Worm (Caenorhabditis elegans): ENCODE results near the gene thk-1.
"Not testable (repeated sequence)": the region's sequence is repeated elsewhere in the genome, so short reads cannot be mapped to it uniquely, and the experiment has no call there.

Gene thk-1

DNA sequence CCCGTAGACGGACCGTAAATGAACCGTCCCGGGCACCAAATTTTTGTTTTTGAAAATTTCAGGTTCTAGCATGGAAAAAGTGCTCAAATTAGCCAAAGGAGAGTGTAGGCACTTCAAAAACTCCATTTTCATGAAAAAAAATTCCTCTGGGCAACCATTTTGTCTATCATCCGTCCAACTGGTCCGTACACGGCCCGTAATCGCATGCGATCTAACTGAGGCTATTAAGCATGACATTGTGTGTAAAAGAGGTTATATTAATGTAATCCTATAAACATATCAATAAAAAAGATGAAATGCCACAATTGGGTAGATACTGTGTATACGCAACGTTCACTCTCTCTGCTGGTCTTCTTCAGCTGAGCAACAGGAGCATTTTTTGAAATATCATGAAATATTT lies 41.3 kb upstream of the thk-1 start, which contains the start of gene R09E10.1:
Gene R09E10.1 (minus strand): TSS at position 101 of the 400 bp plus-strand sequence.
- TF ChIP-seq dve-1 (tag; optimal IDR thresholded peaks at IDR 0.05; ENCODE audit: insufficient read depth); skn-1 (tag; optimal IDR thresholded peaks at IDR 0.05); cey-2 (tag; optimal IDR thresholded peaks at IDR 0.05; ENCODE audit: borderline replicate concordance, insufficient read depth): not testable (repeated sequence)

DNA sequence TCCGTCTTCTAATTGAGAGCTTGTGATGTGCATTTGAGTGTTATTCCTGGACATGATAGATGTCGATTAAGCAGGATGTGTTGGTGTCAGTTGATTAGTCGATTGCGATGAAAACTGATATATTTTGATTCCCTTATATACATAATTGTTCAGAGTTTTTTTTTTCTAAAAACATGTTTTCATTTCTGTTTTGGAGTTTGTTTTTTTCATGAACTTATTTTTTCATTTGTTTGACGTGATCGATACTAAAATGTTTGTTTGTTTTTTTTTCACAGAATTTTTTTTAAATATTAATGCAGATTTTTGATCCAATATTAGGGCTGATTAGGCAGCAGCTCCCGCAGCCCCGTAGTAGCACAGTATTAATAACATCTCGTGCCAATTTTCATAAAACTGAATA lies 36.8 kb upstream of the thk-1 start, which contains the start of gene R09E10.2:
Gene R09E10.2 (minus strand): TSS at position 101 of the 400 bp plus-strand sequence.
- TF ChIP-seq dve-1 (tag; optimal IDR thresholded peaks at IDR 0.05; ENCODE audit: insufficient read depth) (no peak), unc-62 (GFP tag; optimal IDR thresholded peaks at IDR 0.05 in 1 of 2) (peak in 1 of 2 experiments; percentile 38), unc-62 (tag; optimal IDR thresholded peaks at IDR 0.05) (no peak)

DNA sequence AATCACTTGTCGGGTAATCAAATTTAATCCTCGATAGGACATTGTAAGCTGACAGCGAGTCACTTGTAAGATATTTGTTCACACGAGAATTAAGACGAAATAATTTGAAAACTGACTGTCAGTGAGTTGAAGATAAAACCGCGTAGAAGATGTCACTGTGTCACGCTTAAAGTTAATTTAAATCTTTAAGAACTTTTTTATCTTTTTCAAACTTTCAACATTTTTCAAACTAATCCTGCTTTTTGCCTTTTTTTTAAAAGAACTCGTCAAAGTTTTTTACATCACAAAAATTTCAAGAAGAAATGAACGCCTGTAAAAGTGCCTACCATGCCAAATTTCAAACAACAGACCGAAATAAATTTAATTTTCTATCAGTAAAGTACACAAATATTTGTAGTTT lies 32.2 kb upstream of the thk-1 start, which contains the start of gene acs-18:
Gene acs-18 (minus strand): TSS at position 101 of the 400 bp plus-strand sequence.
- TF ChIP-seq nhr-11 (tag; optimal IDR thresholded peaks at IDR 0.05), result no peak
- no peak for TF ChIP-seq nhr-42 (GFP tag; IDR thresholded peaks at IDR 0.05)
- no peak for TF ChIP-seq mxl-2 (GFP tag; conservative IDR thresholded peaks at IDR 0.05)
- no peak for TF ChIP-seq hif-1 (tag; optimal IDR thresholded peaks at IDR 0.05)
- no peak for TF ChIP-seq nhr-10 (tag; optimal IDR thresholded peaks at IDR 0.05)
- no peak for TF ChIP-seq dpl-1 (GFP tag; optimal IDR thresholded peaks at IDR 0.05)
- no peak for TF ChIP-seq madf-9 (GFP tag; conservative IDR thresholded peaks at IDR 0.05)
- TF ChIP-seq ztf-7 (tag; optimal IDR thresholded peaks at IDR 0.05), result no peak
- no peak for TF ChIP-seq ZK337.2 (GFP tag; IDR thresholded peaks at IDR 0.05)
- TF ChIP-seq lim-7 (GFP tag; IDR thresholded peaks at IDR 0.05), result no peak
- no peak for TF ChIP-seq nhr-41 (GFP tag; IDR thresholded peaks at IDR 0.05)
- TF ChIP-seq spr-3 (GFP tag; optimal IDR thresholded peaks at IDR 0.05), result no peak
- no peak for TF ChIP-seq lir-3 (tag; optimal IDR thresholded peaks at IDR 0.05)
- TF ChIP-seq nhr-237 (tag; optimal IDR thresholded peaks at IDR 0.05), result no peak
- TF ChIP-seq ZK546.5 (tag; optimal IDR thresholded peaks at IDR 0.05), result no peak
- TF ChIP-seq pqm-1 (tag; optimal IDR thresholded peaks at IDR 0.05), result no peak
- TF ChIP-seq sdz-12 (GFP tag; optimal IDR thresholded peaks at IDR 0.05), result no peak

DNA sequence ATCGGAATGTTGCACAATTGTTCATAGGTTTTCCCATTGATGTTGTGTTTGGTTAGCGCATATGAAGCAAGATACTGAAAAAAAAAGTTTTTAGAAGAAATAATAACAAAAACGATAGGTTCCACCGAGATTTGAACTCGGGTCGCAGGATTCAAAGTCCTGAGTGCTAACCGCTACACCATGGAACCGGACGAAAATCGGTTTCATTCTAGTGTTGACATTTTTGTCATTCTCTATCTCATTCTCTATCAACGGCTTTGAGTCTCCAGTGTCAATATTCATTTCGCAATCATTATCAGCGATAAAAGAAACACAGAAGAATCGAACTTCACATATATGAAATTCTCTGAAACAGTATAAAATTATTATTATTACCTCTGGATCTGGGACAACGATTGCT lies 29.7 kb upstream of the thk-1 start:
- peak; percentile 24; the same call in 1 of the 2 replicates for TF ChIP-seq T26A8.4 (GFP tag; IDR thresholded peaks at IDR 0.05)
- no peak for TF ChIP-seq T20F7.1 (GFP tag; optimal IDR thresholded peaks at IDR 0.05)
- no peak for TF ChIP-seq R02D3.7 (tag; optimal IDR thresholded peaks at IDR 0.05)
- TF ChIP-seq pha-4 (GFP tag; IDR thresholded peaks at IDR 0.05), result no peak
- TF ChIP-seq pha-4 (tag; optimal IDR thresholded peaks at IDR 0.05), result no peak
- TF ChIP-seq gei-8 (GFP tag; optimal IDR thresholded peaks at IDR 0.05), result no peak
- no peak for TF ChIP-seq dmd-9 (GFP tag; IDR thresholded peaks at IDR 0.05)
- no peak for TF ChIP-seq lin-29 (GFP tag; IDR thresholded peaks at IDR 0.05)
- TF ChIP-seq unc-130 (GFP tag; optimal IDR thresholded peaks at IDR 0.05), result no peak
- TF ChIP-seq nhr-41 (GFP tag; IDR thresholded peaks at IDR 0.05), result 0 out of 2 replicates have a peak, but pooled peaks have one; percentile 15
- TF ChIP-seq ceh-44 (GFP tag; IDR thresholded peaks at IDR 0.05), result peak; percentile 39; the same call in 1 of the 2 replicates
- no peak for TF ChIP-seq nhr-111 (GFP tag; optimal IDR thresholded peaks at IDR 0.05)
- TF ChIP-seq Y105C5A.15 (GFP tag; IDR thresholded peaks at IDR 0.05), result no peak
- TF ChIP-seq duxl-1 (tag; optimal IDR thresholded peaks at IDR 0.05; ENCODE audit: poor library complexity), result no peak
- TF ChIP-seq daf-8 (GFP tag; IDR thresholded peaks at IDR 0.05), result no peak
- no peak for TF ChIP-seq fkh-10 (GFP tag; optimal IDR thresholded peaks at IDR 0.05)
- TF ChIP-seq hlh-11 (tag; optimal IDR thresholded peaks at IDR 0.05), result no peak
- TF ChIP-seq egl-43 (GFP tag; IDR thresholded peaks at IDR 0.05), result no peak
- peak; percentile 84 for TF ChIP-seq snpc-1.2 (GFP tag; IDR thresholded peaks at IDR 0.05)
- no peak for TF ChIP-seq ceh-62 (tag; optimal IDR thresholded peaks at IDR 0.05)
- TF ChIP-seq nhr-48 (tag; optimal IDR thresholded peaks at IDR 0.05), result no peak
- TF ChIP-seq nhr-10 (tag; optimal IDR thresholded peaks at IDR 0.05), result no peak
- TF ChIP-seq fos-1 (tag; optimal IDR thresholded peaks at IDR 0.05), result no peak
- no peak for TF ChIP-seq cey-2 (tag; optimal IDR thresholded peaks at IDR 0.05; ENCODE audit: borderline replicate concordance, insufficient read depth)
- TF ChIP-seq lir-3 (tag; optimal IDR thresholded peaks at IDR 0.05), result no peak
- TF ChIP-seq mxl-3 (GFP tag; optimal IDR thresholded peaks at IDR 0.05), result no peak
- TF ChIP-seq rbr-2 (tag; optimal IDR thresholded peaks at IDR 0.05), result no peak
- TF ChIP-seq snpc-4 (tag; optimal IDR thresholded peaks at IDR 0.05), result no peak
- TF ChIP-seq lim-7 (GFP tag; IDR thresholded peaks at IDR 0.05), result peak; percentile 75
